Fruit fly (Drosophila melanogaster): ENCODE results near the gene CG6216.
A peak's percentile ranks its signal among the peaks of the same experiment; 100 is the strongest.

Gene CG6216

DNA sequence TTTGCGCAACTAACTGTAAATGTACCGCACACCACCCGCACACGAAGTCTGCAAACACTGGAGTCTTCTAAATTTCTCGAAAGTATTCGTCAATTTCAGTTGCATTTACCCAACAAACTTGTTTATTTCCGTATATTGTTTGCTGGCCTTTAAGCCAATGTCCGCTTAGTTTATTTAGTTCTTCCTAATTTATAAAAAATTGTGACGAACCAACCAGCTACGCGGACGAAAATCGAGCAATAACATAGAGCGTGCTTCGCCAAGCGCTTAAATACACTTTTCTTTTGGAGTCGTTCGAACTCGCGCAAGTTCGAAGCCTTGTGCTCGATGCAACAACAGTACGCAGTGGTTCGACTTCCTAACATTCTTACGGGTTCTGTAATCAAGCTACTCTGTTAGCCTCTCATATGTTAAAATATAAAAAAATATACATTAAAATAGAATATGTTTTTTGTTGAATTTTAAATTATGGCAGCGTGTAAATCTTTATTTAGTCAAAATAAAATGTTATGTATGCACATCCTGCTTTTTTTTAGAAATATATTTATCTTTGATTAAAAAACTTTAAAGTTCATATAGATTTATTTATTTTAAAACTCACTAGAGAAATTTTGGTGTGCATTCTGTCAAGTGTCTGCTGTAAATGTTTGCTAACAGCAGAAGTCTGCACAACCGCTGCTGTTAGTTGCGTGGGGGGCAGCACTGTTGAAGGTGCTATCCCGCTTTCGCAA, 46.9 kb upstream of the CG6216 start, which contains the start of gene GlcAT-P:
TSS of gene GlcAT-P (minus strand) at position 246 of the 731 bp plus-strand sequence.
- TF ChIP-seq net (GFP tag; optimal IDR thresholded peaks at IDR 0.05) (peak; percentile 40), CG15336 (GFP tag; IDR thresholded peaks at IDR 0.05) (peak; percentile 87), CG6792 (GFP tag; optimal IDR thresholded peaks at IDR 0.05) (peak; percentile 69), salr (GFP tag; optimal IDR thresholded peaks at IDR 0.05) (peak in 1 of 2 experiments; percentile 65), acj6 (GFP tag; optimal IDR thresholded peaks at IDR 0.05) (peak; percentile 63), topi (GFP tag; optimal IDR thresholded peaks at IDR 0.05) (peak; percentile 22), Eip75B (GFP tag; optimal IDR thresholded peaks at IDR 0.05) (peak; percentile 31), esn (GFP tag; optimal IDR thresholded peaks at IDR 0.05) (peak; percentile 66), CG8319 (GFP tag; optimal IDR thresholded peaks at IDR 0.05) (no peak), lz (GFP tag; optimal IDR thresholded peaks at IDR 0.05) (peak; percentile 13), dac (GFP tag; optimal IDR thresholded peaks at IDR 0.05) (no peak), fd59A (GFP tag; optimal IDR thresholded peaks at IDR 0.05) (no peak), OdsH (GFP tag; optimal IDR thresholded peaks at IDR 0.05) (peak; percentile 62), CG3919 (GFP tag; optimal IDR thresholded peaks at IDR 0.05) (peak; percentile 61), achi (GFP tag; optimal IDR thresholded peaks at IDR 0.05) (peak; percentile 60), Hr4 (GFP tag; optimal IDR thresholded peaks at IDR 0.05) (peak; percentile 28), CG1621 (tag; optimal IDR thresholded peaks at IDR 0.05) (no peak), Sox102F (GFP tag; optimal IDR thresholded peaks at IDR 0.05) (no peak), Eip78C (GFP tag) (peak; percentile 80), Sox15 (GFP tag; optimal IDR thresholded peaks at IDR 0.05) (no peak), CG10669 (GFP tag; optimal IDR thresholded peaks at IDR 0.05) (peak; percentile 46), CG16779 (tag; optimal IDR thresholded peaks at IDR 0.05) (peak; percentile 6), CG6808 (GFP tag; optimal IDR thresholded peaks at IDR 0.05) (peak; percentile 34), Eip93F (GFP tag; optimal IDR thresholded peaks at IDR 0.05) (no peak), CG11762 (GFP tag; optimal IDR thresholded peaks at IDR 0.05; ENCODE audit: insufficient read depth) (peak; percentile 32), Ets21C (GFP tag; optimal IDR thresholded peaks at IDR 0.05) (no peak), CG6163 (GFP tag; IDR thresholded peaks at IDR 0.05) (no peak), cyc (GFP tag; optimal IDR thresholded peaks at IDR 0.05) (peak; percentile 33), fkh (GFP tag; optimal IDR thresholded peaks at IDR 0.05) (no peak), CG11294 (GFP tag; IDR thresholded peaks at IDR 0.05) (no peak), CG3032 (tag; optimal IDR thresholded peaks at IDR 0.05) (peak; percentile 71), Hr39 (GFP tag; optimal IDR thresholded peaks at IDR 0.05) (no peak), CG10631 (GFP tag; optimal IDR thresholded peaks at IDR 0.05) (peak; percentile 72), Lpt (GFP tag; optimal IDR thresholded peaks at IDR 0.05) (peak; percentile 62), CG31627 (GFP tag; optimal IDR thresholded peaks at IDR 0.05) (no peak), CG9139 (GFP tag; optimal IDR thresholded peaks at IDR 0.05) (no peak), spab (GFP tag; optimal IDR thresholded peaks at IDR 0.05) (no peak), dsx (GFP tag; optimal IDR thresholded peaks at IDR 0.05; ENCODE audit: poor library complexity, severe bottlenecking) (peak; percentile 72), CG6854 (GFP tag; optimal IDR thresholded peaks at IDR 0.05) (no peak), CG7368 (GFP tag; optimal IDR thresholded peaks at IDR 0.05) (no peak), eg (GFP tag; IDR thresholded peaks at IDR 0.05) (peak; percentile 84), pdm3 (GFP tag; optimal IDR thresholded peaks at IDR 0.05) (peak; percentile 40), Blimp-1 (GFP tag; optimal IDR thresholded peaks at IDR 0.05) (no peak), vri (GFP tag; optimal IDR thresholded peaks at IDR 0.05) (no peak), CG11902 (GFP tag; optimal IDR thresholded peaks at IDR 0.05) (no peak), Hr38 (GFP tag; optimal IDR thresholded peaks at IDR 0.05) (no peak), svp (GFP tag) (peak; percentile 70), CG8632 (GFP tag; optimal IDR thresholded peaks at IDR 0.05) (peak; percentile 43), Smox (GFP tag; optimal IDR thresholded peaks at IDR 0.05) (peak; percentile 39), CG8119 (GFP tag; IDR thresholded peaks at IDR 0.05) (peak; percentile 89), Met (GFP tag; optimal IDR thresholded peaks at IDR 0.05) (peak; percentile 50)

Data from whole organism, prepupa.